Worm (Caenorhabditis elegans): Measurements from ENCODE around the gene nspe-8.
A peak's percentile ranks its signal among the peaks of the same experiment; 100 is the strongest.

nspe-8 gene

DNA sequence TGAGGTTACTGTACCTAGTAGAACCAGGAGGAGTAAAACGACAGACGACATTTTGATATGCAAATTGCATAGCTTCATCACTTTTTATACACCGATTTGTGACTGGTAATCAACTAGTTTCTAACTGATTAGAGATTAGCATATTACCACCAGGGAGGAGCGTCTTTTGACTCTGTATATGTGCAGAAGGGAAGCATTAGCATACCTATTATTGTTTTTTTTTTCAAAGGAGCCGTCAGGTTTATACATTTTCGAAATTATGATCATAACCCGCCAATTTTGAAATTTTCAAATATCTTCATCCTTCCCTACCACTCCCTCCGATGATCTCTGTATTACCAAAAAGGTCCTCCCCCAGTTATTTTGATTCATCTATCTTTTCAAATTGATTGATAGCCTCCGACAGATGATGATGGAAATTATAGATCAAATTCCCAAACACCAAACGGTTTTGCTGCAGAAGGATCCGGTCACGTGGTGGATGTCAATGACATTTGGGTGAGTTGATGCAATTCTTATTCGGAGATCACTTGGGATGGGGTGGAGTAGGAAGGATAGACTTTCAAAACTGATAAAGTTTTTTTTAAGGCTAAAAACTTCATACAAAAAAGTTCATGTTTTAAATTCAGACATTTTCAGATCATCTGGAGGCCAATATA, at the start of gene nspe-8:
Gene nspe-8 (minus strand): TSS at position 51 of the 659 bp plus-strand sequence.
- no peak for TF ChIP-seq ztf-23 (GFP tag; IDR thresholded peaks at IDR 0.05)
- TF ChIP-seq med-1 (GFP tag; optimal IDR thresholded peaks at IDR 0.05; ENCODE audit: insufficient read depth) = no peak
- TF ChIP-seq klf-2 (GFP tag; conservative IDR thresholded peaks at IDR 0.05) = no peak
- no peak for TF ChIP-seq cog-1 (tag; optimal IDR thresholded peaks at IDR 0.05)

ce11 chrII:12670877-12671864, 49.4 kb upstream of the nspe-8 start:
- TF ChIP-seq T22C8.4 (GFP tag; IDR thresholded peaks at IDR 0.05) = peak; percentile 73
- TF ChIP-seq ztf-29 (GFP tag; IDR thresholded peaks at IDR 0.05) = no peak
- TF ChIP-seq tab-1 (GFP tag; IDR thresholded peaks at IDR 0.05) = no peak
- peak; percentile 24; the same call in 1 of the 2 replicates for TF ChIP-seq flt-1 (GFP tag; IDR thresholded peaks at IDR 0.05)

DNA sequence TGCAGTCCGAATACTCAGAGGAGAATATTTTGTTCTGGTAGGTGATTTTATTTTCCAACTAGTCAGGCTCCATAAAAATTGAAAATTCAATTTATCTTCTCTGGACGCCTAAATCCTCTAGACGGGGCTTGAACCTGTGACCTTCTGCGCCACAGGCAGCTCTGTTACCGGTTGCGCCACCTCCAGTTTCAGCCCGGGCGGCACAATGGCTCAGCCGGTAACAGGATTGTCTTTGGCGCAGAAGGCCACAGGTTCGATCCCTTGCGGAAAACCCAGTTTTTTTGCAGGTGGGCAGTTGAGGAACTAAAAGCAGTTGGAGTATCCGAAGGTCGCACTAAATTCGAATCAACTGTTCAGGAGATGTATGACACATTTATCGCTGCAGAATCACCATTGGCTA, 48.1 kb upstream of the nspe-8 start:
- TF ChIP-seq tab-1 (GFP tag; IDR thresholded peaks at IDR 0.05) (no peak), ztf-29 (GFP tag; IDR thresholded peaks at IDR 0.05) (no peak), cog-1 (tag; optimal IDR thresholded peaks at IDR 0.05) (no peak)

ce11 chrII:12669342-12669741, 47.6 kb upstream of the nspe-8 start:
- TF ChIP-seq ztf-23 (GFP tag; IDR thresholded peaks at IDR 0.05) (no peak), ref-1 (GFP tag; conservative IDR thresholded peaks at IDR 0.05) (no peak), flt-1 (GFP tag; IDR thresholded peaks at IDR 0.05) (no peak)

DNA sequence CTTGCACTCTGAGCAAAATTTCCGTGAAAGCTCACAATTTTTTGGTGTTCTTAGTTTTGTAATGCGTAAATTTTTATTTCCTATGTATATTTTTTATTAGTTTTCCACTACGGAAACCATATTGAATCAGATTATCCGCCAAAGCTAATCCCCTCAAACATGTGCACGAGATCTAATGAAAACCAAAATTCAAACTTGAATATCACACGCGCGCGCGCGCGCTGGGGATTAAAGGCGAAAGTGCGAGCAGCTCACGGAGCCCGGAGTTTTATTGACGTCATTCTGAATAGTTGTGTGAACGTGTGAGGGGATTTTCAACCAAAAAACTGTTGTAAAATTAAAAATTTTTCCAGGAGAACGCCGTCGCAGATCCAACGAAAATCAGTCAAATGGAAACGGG, 47.1 kb upstream of the nspe-8 start:
- TF ChIP-seq flt-1 (GFP tag; IDR thresholded peaks at IDR 0.05) = no peak
- TF ChIP-seq cog-1 (tag; optimal IDR thresholded peaks at IDR 0.05) = no peak
- no peak for TF ChIP-seq ref-1 (GFP tag; conservative IDR thresholded peaks at IDR 0.05)
- TF ChIP-seq ztf-29 (GFP tag; IDR thresholded peaks at IDR 0.05) = no peak
- TF ChIP-seq tab-1 (GFP tag; IDR thresholded peaks at IDR 0.05) = no peak
- TF ChIP-seq klf-2 (GFP tag; conservative IDR thresholded peaks at IDR 0.05) = no peak
- no peak for TF ChIP-seq ztf-23 (GFP tag; IDR thresholded peaks at IDR 0.05)

DNA sequence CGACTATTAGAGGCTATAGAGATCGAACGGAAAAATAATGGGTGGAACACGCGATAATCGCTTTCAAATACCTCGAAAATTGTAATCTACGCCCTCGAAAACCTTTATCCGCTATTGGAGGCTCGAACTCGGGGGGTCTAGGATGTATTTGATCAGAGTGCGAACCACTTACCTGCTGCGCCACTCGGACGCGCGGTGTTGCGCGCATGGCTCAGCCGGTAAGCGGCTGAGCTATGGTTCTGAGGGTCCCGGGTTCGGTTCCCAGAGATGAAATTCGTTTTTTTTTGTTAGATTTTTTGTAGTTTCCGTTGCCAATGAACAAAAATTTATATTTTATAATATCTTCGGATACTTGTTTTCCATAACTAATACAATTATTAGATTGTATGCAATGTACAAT, 46.4 kb upstream of the nspe-8 start:
- TF ChIP-seq T22C8.4 (GFP tag; IDR thresholded peaks at IDR 0.05) (no peak), cog-1 (tag; optimal IDR thresholded peaks at IDR 0.05) (no peak), ztf-23 (GFP tag; IDR thresholded peaks at IDR 0.05) (no peak), med-1 (GFP tag; optimal IDR thresholded peaks at IDR 0.05; ENCODE audit: insufficient read depth) (no peak), ref-1 (GFP tag; conservative IDR thresholded peaks at IDR 0.05) (no peak), flt-1 (GFP tag; IDR thresholded peaks at IDR 0.05) (no peak), tab-1 (GFP tag; IDR thresholded peaks at IDR 0.05) (no peak), klf-2 (GFP tag; conservative IDR thresholded peaks at IDR 0.05) (no peak), ztf-29 (GFP tag; IDR thresholded peaks at IDR 0.05) (no peak)

ce11 chrII:12666042-12666441, 44.3 kb upstream of the nspe-8 start:
- TF ChIP-seq ref-1 (GFP tag; conservative IDR thresholded peaks at IDR 0.05) (no peak), T22C8.4 (GFP tag; IDR thresholded peaks at IDR 0.05) (no peak), klf-2 (GFP tag; conservative IDR thresholded peaks at IDR 0.05) (no peak), cog-1 (tag; optimal IDR thresholded peaks at IDR 0.05) (no peak), flt-1 (GFP tag; IDR thresholded peaks at IDR 0.05) (no peak), med-1 (GFP tag; optimal IDR thresholded peaks at IDR 0.05; ENCODE audit: insufficient read depth) (no peak), ztf-29 (GFP tag; IDR thresholded peaks at IDR 0.05) (no peak), tab-1 (GFP tag; IDR thresholded peaks at IDR 0.05) (no peak), ztf-23 (GFP tag; IDR thresholded peaks at IDR 0.05) (no peak)

DNA sequence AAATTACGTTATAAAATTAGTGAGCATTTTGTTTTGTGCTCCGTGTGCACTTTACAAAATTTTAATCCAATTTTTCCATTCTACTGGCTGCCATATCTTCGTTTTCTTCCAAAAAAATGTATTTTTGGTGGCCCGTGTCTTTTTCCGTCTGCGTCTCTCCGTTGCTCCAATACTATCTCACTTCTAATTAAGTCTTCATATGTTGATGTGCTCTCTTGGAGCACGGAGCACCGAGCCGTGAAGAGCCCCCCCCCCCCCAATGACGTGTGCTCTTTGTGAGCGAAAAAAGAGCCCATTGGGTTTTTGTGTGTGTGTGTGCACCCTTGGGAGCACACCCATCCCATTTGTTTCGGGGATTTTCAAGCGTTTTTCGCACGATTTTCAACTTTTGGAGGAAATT, 43.3 kb upstream of the nspe-8 start:
- no peak for TF ChIP-seq tab-1 (GFP tag; IDR thresholded peaks at IDR 0.05)
- TF ChIP-seq ref-1 (GFP tag; conservative IDR thresholded peaks at IDR 0.05) = no peak
- no peak for TF ChIP-seq cog-1 (tag; optimal IDR thresholded peaks at IDR 0.05)
- TF ChIP-seq ztf-29 (GFP tag; IDR thresholded peaks at IDR 0.05) = no peak
- TF ChIP-seq ztf-23 (GFP tag; IDR thresholded peaks at IDR 0.05) = no peak

ce11 chrII:12661930-12662329, 40.2 kb upstream of the nspe-8 start:
- TF ChIP-seq klf-2 (GFP tag; conservative IDR thresholded peaks at IDR 0.05) (no peak), flt-1 (GFP tag; IDR thresholded peaks at IDR 0.05) (no peak), ztf-23 (GFP tag; IDR thresholded peaks at IDR 0.05) (no peak), tab-1 (GFP tag; IDR thresholded peaks at IDR 0.05) (no peak), cog-1 (tag; optimal IDR thresholded peaks at IDR 0.05) (no peak), med-1 (GFP tag; optimal IDR thresholded peaks at IDR 0.05; ENCODE audit: insufficient read depth) (no peak), T22C8.4 (GFP tag; IDR thresholded peaks at IDR 0.05) (no peak), ref-1 (GFP tag; conservative IDR thresholded peaks at IDR 0.05) (no peak), ztf-29 (GFP tag; IDR thresholded peaks at IDR 0.05) (no peak)

ce11 chrII:12659676-12660371, 38.1 kb upstream of the nspe-8 start:
- TF ChIP-seq ztf-29 (GFP tag; IDR thresholded peaks at IDR 0.05) = no peak
- TF ChIP-seq ref-1 (GFP tag; conservative IDR thresholded peaks at IDR 0.05) = no peak
- TF ChIP-seq T22C8.4 (GFP tag; IDR thresholded peaks at IDR 0.05) = no peak
- no peak for TF ChIP-seq ztf-23 (GFP tag; IDR thresholded peaks at IDR 0.05)
- TF ChIP-seq med-1 (GFP tag; optimal IDR thresholded peaks at IDR 0.05; ENCODE audit: insufficient read depth) = no peak
- TF ChIP-seq cog-1 (tag; optimal IDR thresholded peaks at IDR 0.05) = no peak
- no peak for TF ChIP-seq klf-2 (GFP tag; conservative IDR thresholded peaks at IDR 0.05)
- TF ChIP-seq flt-1 (GFP tag; IDR thresholded peaks at IDR 0.05) = no peak
- TF ChIP-seq tab-1 (GFP tag; IDR thresholded peaks at IDR 0.05) = no peak

Measured in whole organism, midembryonic.